Worm (Caenorhabditis elegans) whole organism, L2 larva: ENCODE data around the gene cki-1.

Experiments used
- ZK546.5 ChIP-seq: sonication (generic microtip); optimal IDR thresholded peaks from 2 replicates; lab custom pipeline; 2017; ENCODE audit warnings: missing biosample characterization, missing genetic modification characterization
- aly-2 ChIP-seq: fragments of 150-350 bp; optimal IDR thresholded peaks from 2 replicates; lab custom pipeline; 2014; ENCODE audit warnings: missing biosample characterization, missing genetic modification characterization
- ama-1 ChIP-seq: fragments of 150-350 bp; optimal IDR thresholded peaks from 2 replicates; lab custom pipeline; 2018; ENCODE audit warnings: inconsistent platforms
- ceh-16 ChIP-seq: fragments of 150-350 bp; optimal IDR thresholded peaks from 2 replicates; lab custom pipeline; 2014; ENCODE audit warnings: missing biosample characterization, missing genetic modification characterization
- gmeb-1 ChIP-seq: fragments of 150-350 bp; optimal IDR thresholded peaks from 2 replicates; lab custom pipeline; 2014; ENCODE audit warnings: missing biosample characterization, missing genetic modification characterization
- lin-39 ChIP-seq: fragments of 150-350 bp; optimal IDR thresholded peaks from 2 replicates; lab custom pipeline; 2014; ENCODE audit warnings: missing biosample characterization, missing genetic modification reagents, missing genetic modification characterization
- mab-5 ChIP-seq: fragments of 150-350 bp; optimal IDR thresholded peaks from 2 replicates; lab custom pipeline; 2014; ENCODE audit warnings: missing biosample characterization, missing genetic modification characterization
- nhr-23 ChIP-seq: fragments of 150-350 bp; optimal IDR thresholded peaks from 2 replicates; lab custom pipeline; 2014; ENCODE audit warnings: missing biosample characterization, missing genetic modification reagents, missing genetic modification characterization
- peb-1 ChIP-seq: fragments of 150-350 bp; optimal IDR thresholded peaks from 2 replicates; lab custom pipeline; 2014; ENCODE audit warnings: missing biosample characterization, missing genetic modification characterization
- skn-1 ChIP-seq: sonication (generic microtip); optimal IDR thresholded peaks from 2 replicates; lab custom pipeline; 2017; ENCODE audit warnings: missing biosample characterization, missing genetic modification characterization
- snpc-4 ChIP-seq: fragments of 150-350 bp; optimal IDR thresholded peaks from 2 replicates; lab custom pipeline; 2014; ENCODE audit warnings: missing biosample characterization, missing genetic modification characterization
- unc-62 ChIP-seq: fragments of 150-350 bp; optimal IDR thresholded peaks from 2 replicates; lab custom pipeline; 2014; ENCODE audit warnings: missing biosample characterization, missing genetic modification reagents, missing genetic modification characterization
- zag-1 ChIP-seq: fragments of 150-350 bp; optimal IDR thresholded peaks from 2 replicates; lab custom pipeline; 2014; ENCODE audit warnings: missing biosample characterization, missing genetic modification characterization
- ztf-11 ChIP-seq: sonication (generic microtip); optimal IDR thresholded peaks from 2 replicates; lab custom pipeline; 2017; ENCODE audit warnings: missing biosample characterization, missing genetic modification characterization

DNA sequence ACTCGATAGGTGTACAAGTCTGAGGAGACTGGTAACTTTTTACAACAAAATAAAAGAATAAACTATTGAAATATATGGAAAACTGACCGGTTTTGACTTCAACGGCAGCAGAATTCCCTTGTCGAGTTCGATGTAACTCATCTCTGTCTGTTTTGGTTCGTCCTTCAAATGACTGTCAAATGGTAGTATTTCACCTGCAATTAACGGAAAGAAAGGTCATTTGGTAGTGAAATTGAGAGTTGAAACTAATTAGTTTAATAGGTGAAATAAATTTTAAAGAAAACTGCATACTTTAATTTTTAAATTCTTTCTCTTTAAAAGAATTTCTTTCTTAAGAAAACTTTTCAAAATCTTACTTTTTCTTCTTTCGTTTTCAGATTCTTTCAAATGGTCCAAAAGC, 41.8 kb upstream of the cki-1 start:
- TF ChIP-seq ama-1 (no peak), peb-1 (tag; lab: Kevin White, UChicago) (no peak), unc-62 (GFP tag; lab: Kevin White, UChicago) (no peak), lin-39 (tag; lab: Kevin White, UChicago) (no peak), skn-1 (no peak), ZK546.5 (no peak), nhr-23 (tag; lab: Kevin White, UChicago) (no peak), zag-1 (tag; lab: Kevin White, UChicago) (no peak), gmeb-1 (no peak), snpc-4 (tag; lab: Kevin White, UChicago) (no peak), ztf-11 (tag; lab: Kevin White, UChicago) (no peak), mab-5 (tag; lab: Kevin White, UChicago) (no peak), aly-2 (tag; lab: Kevin White, UChicago) (no peak), ceh-16 (tag; lab: Kevin White, UChicago) (no peak)
